Worm (Caenorhabditis elegans) whole organism, young adult: ENCODE data around the gene swan-1.

Experiments used
- F10E7.11 ChIP-seq: sonication (generic microtip); optimal IDR thresholded peaks from 2 replicates; lab custom pipeline; 2017; ENCODE audit warnings: mild to moderate bottlenecking, missing genetic modification characterization, moderate library complexity, missing compliant biosample characterization
- Y53F4B.3 ChIP-seq: fragments of 200-800 bp; sonication (Bioruptor generic); IDR thresholded peaks from 2 replicates; pipeline ENCODE4 v1.3.6; 2022; ENCODE audit warnings: missing genetic modification reagents, missing genetic modification characterization, missing compliant biosample characterization
- Y53G8AR.9 ChIP-seq: fragments of 200-800 bp; sonication (Bioruptor generic); conservative IDR thresholded peaks from 2 replicates; pipeline ENCODE4 v1.3.6; 2022; ENCODE audit warnings: missing genetic modification reagents, missing genetic modification characterization, missing compliant biosample characterization
- Y56A3A.18 ChIP-seq: fragments of 200-800 bp; sonication (Bioruptor generic); IDR thresholded peaks from 2 replicates; pipeline ENCODE4 v1.3.6; 2022; ENCODE audit warnings: missing genetic modification reagents, missing genetic modification characterization, missing compliant biosample characterization
- Y79H2A.3 ChIP-seq: fragments of 200-800 bp; sonication (Bioruptor generic); conservative IDR thresholded peaks from 2 replicates; pipeline ENCODE4 v1.3.6; 2022; ENCODE audit warnings: missing genetic modification reagents, missing genetic modification characterization, missing compliant biosample characterization
- attf-5 ChIP-seq: fragments of 200-800 bp; sonication (Bioruptor generic); optimal IDR thresholded peaks from 2 replicates; lab custom pipeline; 2018; ENCODE audit warnings: mild to moderate bottlenecking, missing genetic modification characterization, missing compliant biosample characterization
- ceh-79 ChIP-seq: sonication (generic microtip); optimal IDR thresholded peaks from 2 replicates; lab custom pipeline; 2017; ENCODE audit warnings: mild to moderate bottlenecking, missing genetic modification characterization, missing compliant biosample characterization
- him-1 ChIP-seq: sonication (generic microtip); optimal IDR thresholded peaks from 2 replicates; lab custom pipeline; 2016; ENCODE audit warnings: missing genotype, missing genetic modification reagents, missing genetic modification characterization, missing compliant biosample characterization
- hmg-20 ChIP-seq: fragments of 200-800 bp; sonication (Bioruptor generic); IDR thresholded peaks from 2 replicates; pipeline ENCODE4 v1.3.6; 2022; ENCODE audit warnings: missing genetic modification reagents, missing genetic modification characterization, missing compliant biosample characterization
- lin-40 ChIP-seq: sonication (generic microtip); optimal IDR thresholded peaks from 2 replicates; lab custom pipeline; 2016; ENCODE audit warnings: missing genetic modification characterization, mild to moderate bottlenecking, missing compliant biosample characterization, missing genotype, missing genetic modification reagents
- madf-3 ChIP-seq: fragments of 200-800 bp; sonication (Bioruptor generic); IDR thresholded peaks from 2 replicates; pipeline ENCODE4 v1.3.6; 2022; ENCODE audit warnings: missing genetic modification reagents, missing genetic modification characterization, missing compliant biosample characterization
- mcd-1 ChIP-seq: fragments of 200-800 bp; sonication (Bioruptor generic); IDR thresholded peaks from 2 replicates; pipeline ENCODE4 v1.3.6; 2022; ENCODE audit warnings: missing genetic modification reagents, missing genetic modification characterization, missing compliant biosample characterization
- mxl-1 ChIP-seq: sonication (generic microtip); optimal IDR thresholded peaks from 2 replicates; lab custom pipeline; 2016; ENCODE audit warnings: missing genetic modification characterization, missing compliant biosample characterization
- nhr-80 ChIP-seq: sonication (generic microtip); optimal IDR thresholded peaks from 2 replicates; lab custom pipeline; 2016; ENCODE audit warnings: missing genetic modification characterization, missing compliant biosample characterization
- snpc-1.3 ChIP-seq: sonication (generic microtip); optimal IDR thresholded peaks from 2 replicates; lab custom pipeline; 2017; ENCODE audit warnings: missing genetic modification characterization, mild to moderate bottlenecking, missing compliant biosample characterization, antibody characterized with exemption, moderate library complexity, missing genotype, missing genetic modification reagents; ENCODE audit not compliant: insufficient read depth
- snpc-4 ChIP-seq, 5 experiments: fragments of 150-350 bp in 1 of 5; sonication (generic microtip) in 4 of 5; optimal IDR thresholded peaks; 2 replicates each; lab custom pipeline; 2014 to 2018; ENCODE audit warnings: missing genetic modification characterization in 5 of 5, missing biosample characterization in 3 of 5, antibody characterized with exemption in 2 of 5, mild to moderate bottlenecking in 2 of 5, missing compliant biosample characterization in 2 of 5, missing genotype in 2 of 5, moderate library complexity in 2 of 5, missing genetic modification reagents in 1 of 5
- ztf-26 ChIP-seq: sonication (generic microtip); optimal IDR thresholded peaks from 2 replicates; lab custom pipeline; 2017; ENCODE audit warnings: missing genetic modification characterization, missing compliant biosample characterization
- ztf-6 ChIP-seq: fragments of 200-800 bp; sonication (Bioruptor generic); IDR thresholded peaks from 2 replicates; pipeline ENCODE4 v1.3.6; 2022; ENCODE audit warnings: missing genetic modification reagents, missing genetic modification characterization, missing compliant biosample characterization

Gene swan-1

DNA sequence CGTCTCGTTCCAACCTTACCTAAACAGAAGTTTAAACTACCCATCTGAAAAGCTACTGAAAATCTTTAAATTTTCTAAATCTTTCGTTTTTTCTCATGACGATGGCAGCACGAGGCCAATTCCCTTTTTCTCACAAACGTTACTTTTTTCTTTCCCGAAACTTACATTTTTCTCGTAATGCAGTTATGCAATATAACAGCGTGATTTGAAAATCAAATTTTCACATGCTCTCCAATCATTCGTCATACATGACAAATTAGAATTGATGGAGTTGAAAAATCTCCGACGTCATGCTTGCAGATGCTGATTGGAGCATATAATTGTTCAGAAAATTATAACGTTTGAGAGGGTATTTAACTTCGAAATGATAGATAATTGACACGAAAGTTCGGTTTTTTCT lies 43.3 kb downstream of the swan-1 start (continued):
- no peak for TF ChIP-seq mcd-1
- TF ChIP-seq, all 124 proteins: peak for 0

ce11 chrV:13762426-13763127 lies 44.5 kb downstream of the swan-1 start, which contains the start of gene F20G2.6:
TSS of gene F20G2.6 (plus strand) at chrV:13763077.
- no peak for TF ChIP-seq him-1 (tag; lab: Kevin White, UChicago)
- no peak for TF ChIP-seq ztf-6 (GFP tag; lab: Robert Waterston, UW)
- no peak for TF ChIP-seq madf-3 (GFP tag; lab: Robert Waterston, UW)
- TF ChIP-seq snpc-1.3 = no peak
- TF ChIP-seq snpc-4 (GFP tag; optimal IDR thresholded peaks at IDR 0.05; lab: Kevin White, UChicago) = no peak
- no peak for TF ChIP-seq snpc-4 (tag; optimal IDR thresholded peaks at IDR 0.05; lab: Kevin White, UChicago)
- TF ChIP-seq hmg-20 (GFP tag; lab: Robert Waterston, UW) = no peak
- TF ChIP-seq ceh-79 = no peak
- TF ChIP-seq mxl-1 (tag; lab: Kevin White, UChicago) = no peak
- TF ChIP-seq mcd-1 = no peak
- no peak for TF ChIP-seq lin-40
- no peak for TF ChIP-seq F10E7.11 (tag; lab: Kevin White, UChicago)
- TF ChIP-seq Y53G8AR.9 (GFP tag; lab: Robert Waterston, UW) = no peak

- peak; percentile 20 for TF ChIP-seq attf-5 (GFP tag; lab: Kevin White, UChicago)
- no peak for TF ChIP-seq Y56A3A.18 (GFP tag; lab: Robert Waterston, UW)
- TF ChIP-seq Y79H2A.3 (GFP tag; lab: Robert Waterston, UW) = no peak
Observed at ce11 chrV:13757349-13757748, 49.7 kb downstream of the swan-1 start.

DNA sequence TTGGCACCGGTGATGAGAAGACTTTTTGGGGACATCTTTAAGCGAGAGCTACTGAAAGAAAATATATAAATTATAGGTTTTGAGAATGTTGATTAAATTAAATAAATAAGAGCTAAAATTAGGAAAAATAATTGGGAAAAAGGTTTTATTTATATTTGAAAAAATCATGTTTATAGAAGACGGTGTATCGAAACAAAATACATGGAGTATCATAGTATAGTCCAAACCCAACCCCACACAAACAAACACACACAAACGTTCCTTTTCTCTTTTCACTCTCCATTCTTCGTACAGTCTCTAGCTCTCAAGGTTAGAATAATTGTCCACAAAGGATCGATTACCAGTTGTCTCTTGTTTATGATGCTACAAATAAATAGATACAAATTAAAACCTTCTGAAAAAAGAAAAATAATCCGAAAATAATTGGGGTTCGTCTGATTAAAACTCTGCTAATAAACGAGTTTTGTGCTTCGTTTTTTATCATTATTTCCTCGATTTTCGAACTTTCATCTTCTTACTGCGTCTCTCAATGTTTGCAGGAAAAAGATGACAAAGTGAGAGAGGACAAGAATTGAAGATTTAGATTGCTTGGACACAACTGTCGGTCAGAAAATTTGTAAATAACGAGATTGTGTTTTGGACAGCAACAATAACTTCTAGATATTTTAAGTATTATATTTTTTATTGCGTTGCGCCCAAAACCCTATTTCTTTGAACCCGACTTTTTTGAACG lies 50.5 kb downstream of the swan-1 start, which contains the start of gene F20G2.2:
F20G2.2 (minus strand) TSS at position 51 of the 733 bp plus-strand sequence.
- peak; percentile 23 for TF ChIP-seq nhr-80 (tag; lab: Kevin White, UChicago)
- TF ChIP-seq Y53F4B.3 = no peak
- no peak for TF ChIP-seq ztf-26 (tag; lab: Kevin White, UChicago)
